Worm (Caenorhabditis elegans): Measurements from ENCODE around the gene scc-2.

DNA sequence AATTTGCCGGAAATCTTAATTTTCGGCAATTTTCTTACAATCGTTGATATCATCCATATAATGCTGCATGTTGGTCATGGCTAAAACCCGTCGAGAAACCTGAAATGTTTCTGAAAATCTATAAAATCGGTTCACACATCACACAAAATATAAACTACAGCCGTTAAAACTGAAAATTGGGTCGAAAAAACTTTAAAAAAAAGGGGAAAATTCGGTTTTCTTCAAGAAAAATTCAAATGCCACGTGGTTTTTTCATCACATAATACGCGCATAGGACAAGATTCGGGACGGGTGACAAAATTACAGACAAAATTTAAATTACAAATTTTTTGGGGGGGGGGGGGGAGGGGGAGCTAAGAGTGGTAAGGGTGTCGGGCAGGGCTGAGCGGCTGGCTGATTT, 30.8 kb downstream of the scc-2 start, which contains the start of gene Y43H11AL.1:
- TF ChIP-seq ref-2 (tag; optimal IDR thresholded peaks at IDR 0.05) (no peak), elt-2 (tag; optimal IDR thresholded peaks at IDR 0.05) (no peak), ama-1 (optimal IDR thresholded peaks at IDR 0.05) (no peak), F13H6.1 (tag; optimal IDR thresholded peaks at IDR 0.05) (no peak), syd-9 (tag; optimal IDR thresholded peaks at IDR 0.05) (no peak), fkh-10 (GFP tag; optimal IDR thresholded peaks at IDR 0.05) (no peak), pqm-1 (tag; optimal IDR thresholded peaks at IDR 0.05) (no peak), pat-9 (tag; optimal IDR thresholded peaks at IDR 0.05) (no peak), fax-1 (tag; optimal IDR thresholded peaks at IDR 0.05) (no peak)
